Worm (Caenorhabditis elegans): Measurements from ENCODE around the gene BE10.5.

Gene BE10.5

ce11 chrIII:12789420-12789819 is 17.2 kb downstream of the BE10.5 start, which contains the start of gene BE10.1 (continued):
- TF ChIP-seq ttx-3 (tag; optimal IDR thresholded peaks at IDR 0.05) (no peak), pha-2 (tag; optimal IDR thresholded peaks at IDR 0.05) (no peak)

DNA sequence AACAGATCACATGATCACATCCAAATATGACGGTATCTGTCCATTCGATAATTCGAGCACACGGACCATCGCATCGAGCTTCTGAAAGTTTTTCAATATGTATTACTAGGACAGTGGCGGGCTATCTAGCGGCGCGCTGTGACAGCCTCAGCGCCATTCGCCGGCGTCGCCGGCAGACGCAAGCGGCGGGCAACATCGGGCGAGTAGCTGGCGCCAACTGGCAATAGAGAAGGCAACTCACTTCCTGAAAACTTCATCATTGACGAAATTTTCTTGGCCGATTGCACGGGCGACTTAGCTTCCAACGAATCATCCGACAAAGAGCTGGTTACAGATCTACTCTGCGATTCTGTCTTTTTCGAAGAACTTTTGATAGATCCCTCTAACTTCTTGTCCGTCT is 18.4 kb downstream of the BE10.5 start:
- TF ChIP-seq ceh-34 (tag; optimal IDR thresholded peaks at IDR 0.05) (no peak), mec-3 (tag; optimal IDR thresholded peaks at IDR 0.05; ENCODE audit: borderline replicate concordance) (no peak), unc-86 (tag; optimal IDR thresholded peaks at IDR 0.05) (no peak), ceh-22 (tag; optimal IDR thresholded peaks at IDR 0.05) (no peak)

ce11 chrIII:12785427-12785826 is 21.2 kb downstream of the BE10.5 start:
- no peak for TF ChIP-seq K02D7.2 (tag; optimal IDR thresholded peaks at IDR 0.05)
- peak; percentile 67 for TF ChIP-seq nfya-1 (tag; optimal IDR thresholded peaks at IDR 0.05)

ce11 chrIII:12784854-12785253 is 21.8 kb downstream of the BE10.5 start, which contains the start of gene lgc-37:
Gene lgc-37 (plus strand): TSS chrIII:12785154.
- no peak for TF ChIP-seq ceh-22 (tag; optimal IDR thresholded peaks at IDR 0.05)
- TF ChIP-seq Y22D7AL.16 (tag; optimal IDR thresholded peaks at IDR 0.05) = no peak
- no peak for TF ChIP-seq fax-1 (tag; optimal IDR thresholded peaks at IDR 0.05)
- no peak for TF ChIP-seq che-1 (tag; optimal IDR thresholded peaks at IDR 0.05)
- no peak for TF ChIP-seq elt-4 (tag; optimal IDR thresholded peaks at IDR 0.05)
- no peak for TF ChIP-seq ref-2 (tag; optimal IDR thresholded peaks at IDR 0.05)
- no peak for TF ChIP-seq hlh-8 (tag; optimal IDR thresholded peaks at IDR 0.05)

DNA sequence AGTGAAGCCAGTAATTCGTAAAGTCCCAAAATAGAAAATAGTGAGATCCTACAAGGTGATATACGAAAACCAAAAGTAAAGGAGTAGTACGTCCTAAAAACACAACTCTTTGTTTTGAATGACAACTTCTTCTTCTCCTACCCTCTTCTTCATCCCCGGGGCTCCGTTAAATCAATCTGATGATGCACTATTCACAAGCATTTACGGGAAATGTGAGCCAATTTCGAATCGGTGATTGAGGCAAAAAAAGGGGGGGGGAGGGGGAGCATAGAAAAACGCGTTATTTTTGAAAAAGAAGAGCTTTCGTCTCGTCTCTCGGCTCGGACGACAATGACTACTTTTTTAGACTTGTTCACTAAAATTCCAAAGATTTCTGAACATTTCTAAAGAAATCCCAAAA is 22.7 kb downstream of the BE10.5 start:
- TF ChIP-seq nfya-1 (tag; optimal IDR thresholded peaks at IDR 0.05) (no peak), unc-42 (tag; optimal IDR thresholded peaks at IDR 0.05) (peak; percentile 9), K09A11.1 (tag; optimal IDR thresholded peaks at IDR 0.05; ENCODE audit: insufficient read depth) (no peak)

- TF ChIP-seq hlh-6 (tag; optimal IDR thresholded peaks at IDR 0.05) (no peak), K02D7.2 (tag; optimal IDR thresholded peaks at IDR 0.05) (peak; percentile 28), sox-4 (tag; optimal IDR thresholded peaks at IDR 0.05) (no peak), eyg-1 (tag; optimal IDR thresholded peaks at IDR 0.05) (no peak), dmd-4 (tag; optimal IDR thresholded peaks at IDR 0.05; ENCODE audit: borderline replicate concordance) (no peak), ceh-2 (tag; optimal IDR thresholded peaks at IDR 0.05) (no peak), ceh-14 (tag; optimal IDR thresholded peaks at IDR 0.05) (peak; percentile 12), unc-86 (tag; optimal IDR thresholded peaks at IDR 0.05) (no peak)
These were observed 26.8 kb downstream of the BE10.5 start, which contains the start of gene gab-1 for ce11 chrIII:12779676-12780337. Gene gab-1 (minus strand): TSS chrIII:12779726.

DNA sequence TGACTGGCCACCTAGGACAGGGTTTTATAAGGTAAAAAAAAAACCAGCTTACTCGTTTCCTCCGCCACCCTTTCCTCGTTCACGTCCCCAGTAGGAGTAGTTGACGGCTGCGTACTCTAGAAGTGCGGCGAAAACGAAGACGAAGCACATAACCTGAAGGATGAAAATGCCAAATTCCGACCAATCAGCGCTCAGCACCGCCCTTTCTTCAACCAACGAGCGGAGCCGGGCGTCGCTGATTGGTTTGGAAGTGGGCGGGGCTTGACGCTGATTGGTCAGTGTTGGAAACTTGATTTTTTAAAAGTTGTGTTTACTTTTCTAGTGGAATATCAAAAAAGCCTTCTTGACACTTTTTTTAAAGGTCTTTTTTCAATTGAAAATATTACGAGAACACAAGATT is 32.9 kb downstream of the BE10.5 start:
- no peak for TF ChIP-seq lim-6 (tag; optimal IDR thresholded peaks at IDR 0.05)
- TF ChIP-seq nfya-1 (tag; optimal IDR thresholded peaks at IDR 0.05) = peak; percentile 95

- TF ChIP-seq sox-2 (GFP tag; IDR thresholded peaks at IDR 0.05) = no peak
- TF ChIP-seq ceh-22 (tag; optimal IDR thresholded peaks at IDR 0.05) = no peak
- TF ChIP-seq fax-1 (tag; optimal IDR thresholded peaks at IDR 0.05) = no peak
- no peak for TF ChIP-seq che-1 (tag; optimal IDR thresholded peaks at IDR 0.05)
- TF ChIP-seq ceh-6 (GFP tag; optimal IDR thresholded peaks at IDR 0.05) = no peak
- TF ChIP-seq nhr-232 (tag; optimal IDR thresholded peaks at IDR 0.05) = no peak
- no peak for TF ChIP-seq hlh-6 (tag; optimal IDR thresholded peaks at IDR 0.05)
- no peak for TF ChIP-seq madf-2 (tag; optimal IDR thresholded peaks at IDR 0.05)
- TF ChIP-seq sox-4 (tag; optimal IDR thresholded peaks at IDR 0.05) = no peak
- TF ChIP-seq ama-1 (optimal IDR thresholded peaks at IDR 0.05) = no peak
- TF ChIP-seq ceh-19 (GFP tag; optimal IDR thresholded peaks at IDR 0.05) = no peak
These were observed 42.4 kb downstream of the BE10.5 start, which contains the start of the genes irld-19 and irld-61 for ce11 chrIII:12764241-12764640. Gene irld-19 (minus strand): TSS chrIII:12764341. Gene irld-61 (plus strand): TSS chrIII:12764553.
